Fruit fly (Drosophila melanogaster): Measurements from ENCODE around the gene CG11630.

Gene CG11630

DNA sequence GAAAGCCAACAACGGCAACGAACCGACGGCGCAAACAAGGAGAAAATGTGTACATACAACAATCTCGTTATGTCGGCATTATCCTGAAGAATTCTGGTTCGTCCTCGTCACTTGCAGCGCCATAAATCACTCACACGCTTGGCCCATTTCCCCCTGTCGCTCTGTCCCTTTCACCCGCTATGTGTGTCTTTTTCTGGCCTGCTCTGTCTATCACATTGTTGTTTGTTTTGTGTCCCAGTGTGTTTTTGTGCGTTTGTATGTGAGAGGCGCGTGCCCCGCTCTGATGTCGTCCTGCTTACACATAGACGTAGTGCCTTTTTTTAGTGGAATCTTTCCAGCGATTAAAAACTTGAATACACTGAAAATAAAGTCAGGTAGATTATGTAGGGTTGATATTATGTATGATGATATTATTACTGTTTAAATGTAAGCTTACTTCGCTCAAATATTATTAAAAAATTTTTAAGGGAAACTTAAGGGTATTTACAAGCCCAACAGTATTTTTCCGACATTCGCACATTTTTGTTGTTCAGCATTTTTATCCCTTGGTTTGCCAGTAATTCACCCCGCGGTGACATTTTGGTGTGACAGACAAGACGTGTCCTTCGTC lies 5.7 kb upstream of the CG11630 start:
- TF ChIP-seq NC2β (GFP tag; optimal IDR thresholded peaks at IDR 0.05) (no peak), zfh1 (GFP tag; IDR thresholded peaks at IDR 0.05) (no peak; the same call in 2 of the 3 replicates), CG10267 (tag; optimal IDR thresholded peaks at IDR 0.05) (peak; percentile 3), bsh (GFP tag; optimal IDR thresholded peaks at IDR 0.05) (peak in 1 of 2 experiments; percentile 42), Xrp1 (GFP tag; IDR thresholded peaks at IDR 0.05) (peak; percentile 43), pan (optimal IDR thresholded peaks at IDR 0.05) (no peak), pan (GFP tag; optimal IDR thresholded peaks at IDR 0.05 in 1 of 2, IDR thresholded peaks at IDR 0.05 in 1 of 2) (peak in 1 of 2 experiments; percentile 31), Antp (GFP tag; optimal IDR thresholded peaks at IDR 0.05) (peak; percentile 17), CG4328 (GFP tag; optimal IDR thresholded peaks at IDR 0.05) (no peak), CG6791 (GFP tag; IDR thresholded peaks at IDR 0.05; ENCODE audit: partially characterized antibody) (peak; percentile 69; the same call in 2 of the 3 replicates), Drgx (GFP tag; IDR thresholded peaks at IDR 0.05) (no peak), sr (GFP tag; IDR thresholded peaks at IDR 0.05) (no peak), Bgb (GFP tag; IDR thresholded peaks at IDR 0.05; ENCODE audit: partially characterized antibody) (no peak), CG10543 (GFP tag; optimal IDR thresholded peaks at IDR 0.05) (peak; percentile 20), CG2678 (tag; optimal IDR thresholded peaks at IDR 0.05) (peak; percentile 54), sd (tag; optimal IDR thresholded peaks at IDR 0.05) (peak; percentile 25), dmrt11E (tag; optimal IDR thresholded peaks at IDR 0.05) (peak; percentile 9), Camta (GFP tag; optimal IDR thresholded peaks at IDR 0.05) (no peak), E2f2 (GFP tag; IDR thresholded peaks at IDR 0.05) (no peak), abd-A (tag; optimal IDR thresholded peaks at IDR 0.05) (peak; percentile 96), CG12744 (GFP tag; optimal IDR thresholded peaks at IDR 0.05) (no peak), CG2199 (GFP tag; IDR thresholded peaks at IDR 0.05) (0 out of 3 replicates have a peak, but pooled peaks have one; percentile 35), tin (GFP tag; optimal IDR thresholded peaks at IDR 0.05) (no peak), CG8478 (optimal IDR thresholded peaks at IDR 0.05) (no peak), NFAT (GFP tag; IDR thresholded peaks at IDR 0.05) (no peak), bcd (GFP tag; optimal IDR thresholded peaks at IDR 0.05) (peak; percentile 15), Hey (tag; optimal IDR thresholded peaks at IDR 0.05) (peak; percentile 14), lov (optimal IDR thresholded peaks at IDR 0.05) (no peak), lov (GFP tag; IDR thresholded peaks at IDR 0.05) (0 out of 3 replicates have a peak, but pooled peaks have one; percentile 11), dm (GFP tag; optimal IDR thresholded peaks at IDR 0.05) (no peak), CG31388 (GFP tag; optimal IDR thresholded peaks at IDR 0.05) (no peak), Nf-YC (tag; optimal IDR thresholded peaks at IDR 0.05) (peak; percentile 72), z (GFP tag; IDR thresholded peaks at IDR 0.05) (peak; percentile 46; the same call in 1 of the 3 replicates), Optix (GFP tag; IDR thresholded peaks at IDR 0.05) (no peak), Xbp1 (GFP tag; optimal IDR thresholded peaks at IDR 0.05) (peak; percentile 9), CHES-1-like (GFP tag; optimal IDR thresholded peaks at IDR 0.05) (no peak), tx (GFP tag; optimal IDR thresholded peaks at IDR 0.05) (no peak), CG2712 (tag; optimal IDR thresholded peaks at IDR 0.05) (peak; percentile 20), lmd (GFP tag; IDR thresholded peaks at IDR 0.05) (0 out of 2 replicates have a peak, but pooled peaks have one; percentile 11), Oli (tag; optimal IDR thresholded peaks at IDR 0.05) (peak; percentile 5), CG34422 (GFP tag; IDR thresholded peaks at IDR 0.05) (no peak), CG11093 (GFP tag; IDR thresholded peaks at IDR 0.05) (no peak), CG17829 (tag; optimal IDR thresholded peaks at IDR 0.05) (no peak), crol (GFP tag; IDR thresholded peaks at IDR 0.05) (peak; percentile 42; the same call in 1 of the 2 replicates), Dll (GFP tag; IDR thresholded peaks at IDR 0.05; ENCODE audit: partially characterized antibody) (no peak), CG17361 (GFP tag; IDR thresholded peaks at IDR 0.05) (peak; percentile 21; the same call in 1 of the 3 replicates), PHDP (tag; optimal IDR thresholded peaks at IDR 0.05) (peak; percentile 23), vvl (GFP tag; IDR thresholded peaks at IDR 0.05) (no peak), CG18262 (tag; optimal IDR thresholded peaks at IDR 0.05) (peak; percentile 14), H2.0 (GFP tag; IDR thresholded peaks at IDR 0.05) (0 out of 2 replicates have a peak, but pooled peaks have one; percentile 7), cg (GFP tag; optimal IDR thresholded peaks at IDR 0.05) (peak; percentile 66)

Measured in whole organism, embryonic.